Worm (Caenorhabditis elegans): Measurements from ENCODE around the gene T04C12.8.

T04C12.8 gene

DNA sequence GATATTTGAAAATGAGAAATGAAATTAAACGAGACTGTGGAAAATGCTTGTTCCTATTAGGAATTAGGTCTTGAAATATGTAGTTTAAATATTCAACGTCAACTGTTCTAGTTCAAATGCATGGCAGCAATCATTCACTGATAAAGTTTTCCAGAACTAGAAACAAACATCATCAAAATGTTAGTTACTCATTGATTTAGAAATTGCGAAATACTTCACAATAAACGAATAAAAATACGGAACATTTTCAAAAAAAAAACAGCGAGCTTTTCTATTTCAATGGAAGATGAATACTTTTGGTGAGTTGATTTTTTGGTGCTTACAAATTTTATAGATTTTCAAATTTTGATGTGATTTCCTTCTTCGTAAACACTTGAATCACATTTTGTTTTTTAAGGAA is 26.6 kb downstream of the T04C12.8 start, which contains the start of gene C45B11.2:
TSS of gene C45B11.2 (plus strand) at position 173 of the 400 bp plus-strand sequence.
- TF ChIP-seq flt-1 (GFP tag; IDR thresholded peaks at IDR 0.05): no peak

ce11 chrV:11041499-11041898 is 27.7 kb downstream of the T04C12.8 start, which contains the start of gene C45B11.5:
TSS of gene C45B11.5 (plus strand) at chrV:11041799.
- TF ChIP-seq klf-2 (GFP tag; conservative IDR thresholded peaks at IDR 0.05) (no peak), ztf-29 (GFP tag; IDR thresholded peaks at IDR 0.05) (no peak), tab-1 (GFP tag; IDR thresholded peaks at IDR 0.05) (no peak), T22C8.4 (GFP tag; IDR thresholded peaks at IDR 0.05) (no peak), ref-1 (GFP tag; conservative IDR thresholded peaks at IDR 0.05) (no peak), cog-1 (tag; optimal IDR thresholded peaks at IDR 0.05) (no peak), flt-1 (GFP tag; IDR thresholded peaks at IDR 0.05) (no peak), med-1 (GFP tag; optimal IDR thresholded peaks at IDR 0.05; ENCODE audit: insufficient read depth) (no peak), ztf-23 (GFP tag; IDR thresholded peaks at IDR 0.05) (no peak)

DNA sequence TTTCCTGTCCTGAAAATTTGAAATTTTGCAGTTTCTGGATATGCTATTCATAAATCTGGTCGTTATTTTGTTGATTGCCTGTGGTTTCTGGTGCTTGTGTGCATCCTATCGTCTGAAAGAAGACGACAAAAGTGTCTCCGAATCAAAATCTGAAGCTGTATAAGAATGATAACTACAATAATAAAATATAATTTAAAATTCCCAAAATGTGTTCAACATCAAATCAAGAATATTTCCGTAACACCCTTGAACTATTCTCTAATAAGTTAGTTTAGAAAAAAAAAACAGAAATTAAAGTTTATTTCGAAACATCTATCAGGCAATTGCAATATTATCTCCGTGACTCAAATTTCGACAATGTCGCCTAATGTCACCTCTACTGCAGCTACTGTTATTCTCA is 28.7 kb downstream of the T04C12.8 start, which contains the start of gene C45B11.8:
TSS of gene C45B11.8 (plus strand) at position 301 of the 400 bp plus-strand sequence.
- TF ChIP-seq ztf-29 (GFP tag; IDR thresholded peaks at IDR 0.05) (no peak), ref-1 (GFP tag; conservative IDR thresholded peaks at IDR 0.05) (no peak), T22C8.4 (GFP tag; IDR thresholded peaks at IDR 0.05) (no peak)

ce11 chrV:11040020-11040419 is 29.1 kb downstream of the T04C12.8 start, which contains the start of gene C45B11.9:
TSS of gene C45B11.9 (plus strand) at chrV:11040320.
- TF ChIP-seq klf-2 (GFP tag; conservative IDR thresholded peaks at IDR 0.05) (no peak), cog-1 (tag; optimal IDR thresholded peaks at IDR 0.05) (no peak), T22C8.4 (GFP tag; IDR thresholded peaks at IDR 0.05) (no peak), flt-1 (GFP tag; IDR thresholded peaks at IDR 0.05) (no peak), ztf-23 (GFP tag; IDR thresholded peaks at IDR 0.05) (no peak)

DNA sequence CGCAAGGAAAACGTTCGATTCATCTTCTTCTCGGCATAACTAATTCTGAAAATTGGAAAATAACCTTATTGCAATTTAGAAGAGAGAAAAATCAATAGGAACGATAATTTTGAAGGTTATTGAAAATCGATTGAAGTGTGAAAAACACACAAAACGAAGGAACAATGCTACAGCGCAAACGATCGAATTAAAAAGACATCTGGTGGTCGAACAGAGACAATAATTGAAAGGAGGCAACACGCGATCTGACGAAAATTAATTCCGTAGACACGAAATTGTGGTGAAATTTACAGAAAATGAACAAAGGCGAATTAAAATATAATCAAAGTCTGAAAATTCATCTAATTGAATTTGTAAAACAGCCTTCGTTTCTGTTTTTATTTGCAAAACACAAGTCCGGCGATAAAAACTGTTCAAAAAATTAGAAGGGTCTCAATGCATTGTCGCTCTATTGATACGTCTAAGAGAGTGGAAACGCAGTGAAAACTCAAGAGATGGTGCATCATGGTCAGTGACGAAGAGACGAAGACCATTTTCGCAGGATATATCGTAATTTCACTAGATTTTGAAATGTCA is 29.7 kb downstream of the T04C12.8 start, which contains the start of gene pak-2:
TSS of gene pak-2 (minus strand) at position 51 of the 576 bp plus-strand sequence.
- TF ChIP-seq cog-1 (tag; optimal IDR thresholded peaks at IDR 0.05) (peak; percentile 87), ref-1 (GFP tag; conservative IDR thresholded peaks at IDR 0.05) (no peak), flt-1 (GFP tag; IDR thresholded peaks at IDR 0.05) (peak; percentile 77), klf-2 (GFP tag; conservative IDR thresholded peaks at IDR 0.05) (peak; percentile 49; the same call in 1 of the 2 replicates), ztf-23 (GFP tag; IDR thresholded peaks at IDR 0.05) (peak; percentile 85)

- TF ChIP-seq ztf-23 (GFP tag; IDR thresholded peaks at IDR 0.05) (no peak), ref-1 (GFP tag; conservative IDR thresholded peaks at IDR 0.05) (no peak), klf-2 (GFP tag; conservative IDR thresholded peaks at IDR 0.05) (no peak), med-1 (GFP tag; optimal IDR thresholded peaks at IDR 0.05; ENCODE audit: insufficient read depth) (no peak), T22C8.4 (GFP tag; IDR thresholded peaks at IDR 0.05) (no peak), tab-1 (GFP tag; IDR thresholded peaks at IDR 0.05) (no peak)
Measured at ce11 chrV:11034748-11035147, 34.4 kb downstream of the T04C12.8 start, which contains the start of gene pptr-2. TSS of gene pptr-2 (minus strand) at chrV:11034931.

ce11 chrV:11033241-11033640 is 35.9 kb downstream of the T04C12.8 start:
- TF ChIP-seq tab-1 (GFP tag; IDR thresholded peaks at IDR 0.05): no peak
- TF ChIP-seq med-1 (GFP tag; optimal IDR thresholded peaks at IDR 0.05; ENCODE audit: insufficient read depth): no peak
- TF ChIP-seq ztf-29 (GFP tag; IDR thresholded peaks at IDR 0.05): no peak
- TF ChIP-seq ztf-23 (GFP tag; IDR thresholded peaks at IDR 0.05): no peak
- no peak for TF ChIP-seq T22C8.4 (GFP tag; IDR thresholded peaks at IDR 0.05)
- TF ChIP-seq ref-1 (GFP tag; conservative IDR thresholded peaks at IDR 0.05): no peak
- TF ChIP-seq klf-2 (GFP tag; conservative IDR thresholded peaks at IDR 0.05): no peak
- no peak for TF ChIP-seq cog-1 (tag; optimal IDR thresholded peaks at IDR 0.05)
- TF ChIP-seq flt-1 (GFP tag; IDR thresholded peaks at IDR 0.05): no peak

DNA sequence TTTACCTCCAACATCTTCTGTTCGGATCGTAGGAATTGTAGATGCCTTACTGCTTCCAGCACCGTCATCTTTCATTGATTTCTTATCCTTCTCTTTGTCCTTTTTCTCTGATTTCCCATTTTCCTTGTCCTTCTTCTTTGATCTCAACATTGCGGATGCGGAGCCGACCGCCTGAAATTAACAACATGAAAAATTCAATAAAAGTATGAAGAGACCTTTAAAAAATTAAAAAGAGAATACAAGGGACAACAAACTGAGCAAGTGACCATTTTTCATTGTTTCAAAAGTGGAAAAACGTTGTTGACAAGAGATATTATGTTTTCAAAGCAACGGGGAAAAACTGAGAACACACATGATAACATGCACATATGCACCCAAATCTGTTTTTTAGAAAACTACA is 38.5 kb downstream of the T04C12.8 start:
- TF ChIP-seq med-1 (GFP tag; optimal IDR thresholded peaks at IDR 0.05; ENCODE audit: insufficient read depth) (no peak), tab-1 (GFP tag; IDR thresholded peaks at IDR 0.05) (no peak), cog-1 (tag; optimal IDR thresholded peaks at IDR 0.05) (no peak), T22C8.4 (GFP tag; IDR thresholded peaks at IDR 0.05) (no peak), ztf-23 (GFP tag; IDR thresholded peaks at IDR 0.05) (no peak), klf-2 (GFP tag; conservative IDR thresholded peaks at IDR 0.05) (no peak)

ce11 chrV:11029309-11029708 is 39.8 kb downstream of the T04C12.8 start:
- TF ChIP-seq cog-1 (tag; optimal IDR thresholded peaks at IDR 0.05) (peak; percentile 39), ztf-29 (GFP tag; IDR thresholded peaks at IDR 0.05) (no peak), flt-1 (GFP tag; IDR thresholded peaks at IDR 0.05) (peak; percentile 47; the same call in 1 of the 2 replicates), ref-1 (GFP tag; conservative IDR thresholded peaks at IDR 0.05) (no peak), med-1 (GFP tag; optimal IDR thresholded peaks at IDR 0.05; ENCODE audit: insufficient read depth) (no peak), tab-1 (GFP tag; IDR thresholded peaks at IDR 0.05) (no peak), T22C8.4 (GFP tag; IDR thresholded peaks at IDR 0.05) (peak; percentile 38; the same call in 1 of the 2 replicates), klf-2 (GFP tag; conservative IDR thresholded peaks at IDR 0.05) (no peak), ztf-23 (GFP tag; IDR thresholded peaks at IDR 0.05) (peak; percentile 71)

- no peak for TF ChIP-seq cog-1 (tag; optimal IDR thresholded peaks at IDR 0.05)
Measured at ce11 chrV:11027740-11028139, 41.4 kb downstream of the T04C12.8 start.

DNA sequence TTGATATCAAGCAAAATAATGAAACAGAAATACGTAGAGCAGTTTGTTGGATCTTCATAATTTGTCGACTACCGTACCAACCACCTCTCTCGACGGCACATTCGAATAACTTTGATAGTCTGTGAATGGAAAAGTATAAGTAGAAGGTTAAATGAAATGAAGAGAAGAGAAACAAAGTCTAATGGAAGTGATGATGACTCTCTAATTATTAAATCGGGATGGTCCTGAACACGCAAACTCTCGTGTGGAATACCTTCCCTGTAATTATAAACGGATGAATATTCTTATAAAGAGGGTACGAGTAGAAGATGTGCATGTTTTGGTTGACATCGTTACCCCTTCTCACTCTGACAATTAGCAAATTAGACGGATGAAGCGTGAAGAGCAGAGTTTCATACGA is 46.3 kb downstream of the T04C12.8 start, which contains the start of the genes C13G3.12 and hot-6:
TSS of gene C13G3.12 (minus strand) at position 101 of the 400 bp plus-strand sequence.
TSS of gene hot-6 (minus strand) at position 121 of the 400 bp plus-strand sequence.
- TF ChIP-seq ztf-29 (GFP tag; IDR thresholded peaks at IDR 0.05) (no peak), klf-2 (GFP tag; conservative IDR thresholded peaks at IDR 0.05) (no peak), ztf-23 (GFP tag; IDR thresholded peaks at IDR 0.05) (no peak), tab-1 (GFP tag; IDR thresholded peaks at IDR 0.05) (no peak), ref-1 (GFP tag; conservative IDR thresholded peaks at IDR 0.05) (no peak), med-1 (GFP tag; optimal IDR thresholded peaks at IDR 0.05; ENCODE audit: insufficient read depth) (no peak), cog-1 (tag; optimal IDR thresholded peaks at IDR 0.05) (no peak), T22C8.4 (GFP tag; IDR thresholded peaks at IDR 0.05) (no peak), flt-1 (GFP tag; IDR thresholded peaks at IDR 0.05) (no peak)

Data from whole organism, midembryonic.